Worm (Caenorhabditis elegans) whole organism, young adult: Measurements from ENCODE around the gene F31F4.1.

ENCODE experiments used
- T07F8.4 ChIP-seq: sonication (generic microtip); optimal IDR thresholded peaks from 2 replicates; lab custom pipeline; 2016; ENCODE audit warnings: mild to moderate bottlenecking, missing genetic modification characterization, moderate library complexity, missing compliant biosample characterization
- Y67H2A.10 ChIP-seq: fragments of 200-800 bp; sonication (Bioruptor generic); conservative IDR thresholded peaks from 2 replicates; pipeline ENCODE4 v1.3.6; 2022; ENCODE audit warnings: missing genetic modification reagents, missing genetic modification characterization, missing compliant biosample characterization
- fkh-3 ChIP-seq: sonication (generic microtip); optimal IDR thresholded peaks from 2 replicates; lab custom pipeline; 2016; ENCODE audit warnings: mild to moderate bottlenecking, missing genetic modification characterization, missing compliant biosample characterization
- let-526 ChIP-seq: fragments of 200-800 bp; sonication (Bioruptor generic); IDR thresholded peaks from 2 replicates; pipeline ENCODE4 v1.3.6; 2022; ENCODE audit warnings: missing genetic modification reagents, missing genetic modification characterization, missing compliant biosample characterization
- mel-28 ChIP-seq: sonication (generic microtip); optimal IDR thresholded peaks from 2 replicates; lab custom pipeline; 2016; ENCODE audit warnings: borderline replicate concordance, mild to moderate bottlenecking, missing genetic modification characterization, missing compliant biosample characterization
- mxl-1 ChIP-seq: sonication (generic microtip); optimal IDR thresholded peaks from 2 replicates; lab custom pipeline; 2016; ENCODE audit warnings: missing genetic modification characterization, missing compliant biosample characterization
- nfya-1 ChIP-seq: sonication (generic microtip); optimal IDR thresholded peaks from 2 replicates; lab custom pipeline; 2017; ENCODE audit warnings: antibody characterized with exemption, missing compliant biosample characterization, missing genetic modification characterization, borderline replicate concordance; ENCODE audit not compliant: insufficient read depth
- nfyb-1 ChIP-seq: fragments of 200-800 bp; sonication (Bioruptor generic); IDR thresholded peaks from 2 replicates; pipeline ENCODE4 v1.3.6; 2022; ENCODE audit warnings: missing genetic modification reagents, missing genetic modification characterization, missing compliant biosample characterization
- nhr-179 ChIP-seq: sonication (generic microtip); optimal IDR thresholded peaks from 2 replicates; lab custom pipeline; 2016; ENCODE audit warnings: mild to moderate bottlenecking, missing genetic modification characterization, missing compliant biosample characterization
- nhr-90 ChIP-seq: sonication (generic microtip); optimal IDR thresholded peaks from 2 replicates; lab custom pipeline; 2016; ENCODE audit warnings: missing genotype, mild to moderate bottlenecking, missing genetic modification characterization, missing compliant biosample characterization
- rcor-1 ChIP-seq: fragments of 200-800 bp; sonication (Bioruptor generic); IDR thresholded peaks from 2 replicates; pipeline ENCODE4 v1.3.6; 2022; ENCODE audit warnings: missing genetic modification reagents, missing genetic modification characterization, missing compliant biosample characterization
- snpc-4 ChIP-seq, 5 experiments: fragments of 150-350 bp in 1 of 5; sonication (generic microtip) in 4 of 5; optimal IDR thresholded peaks; 2 replicates each; lab custom pipeline; 2014 to 2018; ENCODE audit warnings: missing genetic modification characterization in 5 of 5, missing biosample characterization in 3 of 5, antibody characterized with exemption in 2 of 5, mild to moderate bottlenecking in 2 of 5, missing compliant biosample characterization in 2 of 5, missing genotype in 2 of 5, moderate library complexity in 2 of 5, missing genetic modification reagents in 1 of 5

DNA sequence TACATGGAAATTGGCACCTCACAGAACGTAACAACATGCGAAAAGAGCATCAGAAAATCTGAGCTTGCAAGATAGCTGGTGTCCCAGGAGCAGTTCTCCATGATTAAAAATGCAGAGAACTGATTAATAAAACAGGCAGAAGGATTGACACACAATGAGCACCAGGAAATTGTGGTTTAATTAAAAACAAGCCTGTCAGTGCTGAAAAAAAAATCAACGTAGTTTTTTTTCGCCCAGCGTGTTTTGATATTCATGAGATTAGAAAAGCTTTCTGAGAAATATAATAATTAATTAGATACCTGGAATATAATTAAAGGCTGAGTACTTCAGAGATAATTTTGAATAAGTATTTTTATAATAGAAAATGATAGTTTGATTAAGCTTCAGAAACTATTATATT is 26.2 kb upstream of the F31F4.1 start, which contains the start of gene srh-246:
- TF ChIP-seq nhr-90 (tag; lab: Kevin White, UChicago) (no peak), mel-28 (tag; lab: Kevin White, UChicago) (no peak), snpc-4 (GFP tag; optimal IDR thresholded peaks at IDR 0.05; lab: Kevin White, UChicago) (no peak), snpc-4 (tag; optimal IDR thresholded peaks at IDR 0.05; lab: Kevin White, UChicago) (no peak), nfya-1 (tag; lab: Kevin White, UChicago) (no peak), nhr-179 (tag; lab: Kevin White, UChicago) (no peak), fkh-3 (no peak), nfyb-1 (GFP tag; lab: Robert Waterston, UW) (no peak), let-526 (GFP tag; lab: Robert Waterston, UW) (no peak), mxl-1 (no peak), rcor-1 (GFP tag; lab: Robert Waterston, UW) (no peak), Y67H2A.10 (GFP tag; lab: Robert Waterston, UW) (no peak), T07F8.4 (tag; lab: Kevin White, UChicago) (no peak)
